Worm (Caenorhabditis elegans) whole organism, late embryonic: ENCODE measurements around the gene srt-69.

Source experiments
- C08G9.2 ChIP-seq: sonication (generic microtip); optimal IDR thresholded peaks from 2 replicates; lab custom pipeline; 2016; ENCODE audit warnings: mild to moderate bottlenecking, missing genetic modification characterization, moderate library complexity, missing compliant biosample characterization
- C38D4.7 ChIP-seq: fragments of 200-800 bp; sonication (Bioruptor generic); optimal IDR thresholded peaks from 2 replicates; lab custom pipeline; 2018; ENCODE audit warnings: mild to moderate bottlenecking, missing genetic modification characterization, moderate library complexity, missing compliant biosample characterization
- F13H6.1 ChIP-seq: sonication (generic microtip); optimal IDR thresholded peaks from 2 replicates; lab custom pipeline; 2016; ENCODE audit warnings: missing genetic modification characterization, missing compliant biosample characterization
- Y22D7AL.16 ChIP-seq: sonication (generic microtip); optimal IDR thresholded peaks from 2 replicates; lab custom pipeline; 2016; ENCODE audit warnings: missing genetic modification characterization, missing compliant biosample characterization
- ceh-18 ChIP-seq: sonication (generic microtip); optimal IDR thresholded peaks from 2 replicates; lab custom pipeline; 2016; ENCODE audit warnings: missing genetic modification characterization, missing compliant biosample characterization
- ceh-19 ChIP-seq: fragments of 200-800 bp; sonication (Bioruptor generic); optimal IDR thresholded peaks from 2 replicates; lab custom pipeline; 2018; ENCODE audit warnings: mild to moderate bottlenecking, missing genetic modification characterization, missing compliant biosample characterization
- ceh-48 ChIP-seq: sonication (generic microtip); optimal IDR thresholded peaks from 2 replicates; lab custom pipeline; 2016; ENCODE audit warnings: missing genetic modification characterization, inconsistent platforms, missing compliant biosample characterization
- ceh-6 ChIP-seq: fragments of 200-800 bp; sonication (Bioruptor generic); optimal IDR thresholded peaks from 2 replicates; lab custom pipeline; 2018; ENCODE audit warnings: mild to moderate bottlenecking, missing genetic modification characterization, missing compliant biosample characterization
- ceh-9 ChIP-seq: sonication (generic microtip); optimal IDR thresholded peaks from 2 replicates; lab custom pipeline; 2016; ENCODE audit warnings: mild to moderate bottlenecking, missing genetic modification characterization, inconsistent platforms, missing compliant biosample characterization
- dmd-4 ChIP-seq: sonication (generic microtip); optimal IDR thresholded peaks from 2 replicates; lab custom pipeline; 2016; ENCODE audit warnings: borderline replicate concordance, missing genetic modification characterization, missing compliant biosample characterization
- elt-4 ChIP-seq: sonication (generic microtip); optimal IDR thresholded peaks from 2 replicates; lab custom pipeline; 2016; ENCODE audit warnings: missing genetic modification characterization, missing compliant biosample characterization
- ets-4 ChIP-seq: sonication (generic microtip); optimal IDR thresholded peaks from 2 replicates; lab custom pipeline; 2016; ENCODE audit warnings: missing genetic modification characterization, missing compliant biosample characterization
- eyg-1 ChIP-seq: sonication (generic microtip); optimal IDR thresholded peaks from 2 replicates; lab custom pipeline; 2016; ENCODE audit warnings: missing genotype, missing genetic modification characterization, missing compliant biosample characterization
- fkh-6 ChIP-seq: sonication (generic microtip); optimal IDR thresholded peaks from 2 replicates; lab custom pipeline; 2016; ENCODE audit warnings: missing genetic modification characterization, missing compliant biosample characterization
- gmeb-2 ChIP-seq: sonication (generic microtip); optimal IDR thresholded peaks from 2 replicates; lab custom pipeline; 2016; ENCODE audit warnings: missing genetic modification characterization, inconsistent platforms, missing compliant biosample characterization
- hlh-13 ChIP-seq: fragments of 200-800 bp; sonication (Bioruptor generic); optimal IDR thresholded peaks from 2 replicates; lab custom pipeline; 2018; ENCODE audit warnings: mild to moderate bottlenecking, missing genetic modification characterization, missing compliant biosample characterization
- hlh-6 ChIP-seq: sonication (generic microtip); optimal IDR thresholded peaks from 2 replicates; lab custom pipeline; 2016; ENCODE audit warnings: missing genotype, missing genetic modification characterization, missing compliant biosample characterization
- lim-6 ChIP-seq: sonication (generic microtip); optimal IDR thresholded peaks from 2 replicates; lab custom pipeline; 2016; ENCODE audit warnings: missing genetic modification characterization, missing compliant biosample characterization
- lin-11 ChIP-seq: fragments of 200-800 bp; sonication (Bioruptor generic); optimal IDR thresholded peaks from 2 replicates; lab custom pipeline; 2018; ENCODE audit warnings: mild to moderate bottlenecking, missing genetic modification characterization, missing compliant biosample characterization
- madf-2 ChIP-seq: sonication (generic microtip); optimal IDR thresholded peaks from 2 replicates; lab custom pipeline; 2017; ENCODE audit warnings: missing genetic modification characterization, missing compliant biosample characterization
- mec-3 ChIP-seq: sonication (generic microtip); optimal IDR thresholded peaks from 2 replicates; lab custom pipeline; 2016; ENCODE audit warnings: borderline replicate concordance, missing genetic modification characterization, missing compliant biosample characterization
- nhr-232 ChIP-seq: sonication (generic microtip); optimal IDR thresholded peaks from 2 replicates; lab custom pipeline; 2016; ENCODE audit warnings: missing genetic modification characterization, missing compliant biosample characterization
- npax-4 ChIP-seq: sonication (generic microtip); optimal IDR thresholded peaks from 2 replicates; lab custom pipeline; 2016; ENCODE audit warnings: missing genetic modification characterization, missing compliant biosample characterization
- pag-3 ChIP-seq: sonication (generic microtip); optimal IDR thresholded peaks from 2 replicates; lab custom pipeline; 2016; ENCODE audit warnings: missing compliant biosample characterization, missing genetic modification characterization, borderline replicate concordance
- pat-9 ChIP-seq: fragments of 200-800 bp; sonication (Bioruptor generic); optimal IDR thresholded peaks from 2 replicates; lab custom pipeline; 2018; ENCODE audit warnings: mild to moderate bottlenecking, missing genetic modification characterization, moderate library complexity, missing compliant biosample characterization
- pha-2 ChIP-seq: sonication (generic microtip); optimal IDR thresholded peaks from 2 replicates; lab custom pipeline; 2017; ENCODE audit warnings: mild to moderate bottlenecking, missing genetic modification characterization, missing compliant biosample characterization
- pqm-1 ChIP-seq: sonication (generic microtip); optimal IDR thresholded peaks from 2 replicates; lab custom pipeline; 2016; ENCODE audit warnings: missing genetic modification characterization, missing compliant biosample characterization
- pros-1 ChIP-seq: fragments of 150-350 bp; optimal IDR thresholded peaks from 2 replicates; lab custom pipeline; 2014; ENCODE audit warnings: missing biosample characterization, missing genetic modification reagents, missing genetic modification characterization
- rnt-1 ChIP-seq: sonication (generic microtip); optimal IDR thresholded peaks from 2 replicates; lab custom pipeline; 2016; ENCODE audit warnings: missing genetic modification characterization, missing compliant biosample characterization
- sdc-2 ChIP-seq: sonication (generic microtip); optimal IDR thresholded peaks from 2 replicates; lab custom pipeline; 2016; ENCODE audit warnings: missing genotype, missing genetic modification characterization, missing compliant biosample characterization
- sox-4 ChIP-seq: sonication (generic microtip); optimal IDR thresholded peaks from 2 replicates; lab custom pipeline; 2017; ENCODE audit warnings: mild to moderate bottlenecking, missing genetic modification characterization, inconsistent platforms, missing compliant biosample characterization
- syd-9 ChIP-seq: sonication (generic microtip); optimal IDR thresholded peaks from 2 replicates; lab custom pipeline; 2016; ENCODE audit warnings: mild to moderate bottlenecking, missing genetic modification characterization, moderate library complexity, missing compliant biosample characterization
- tbx-2 ChIP-seq: sonication (generic microtip); optimal IDR thresholded peaks from 2 replicates; lab custom pipeline; 2016; ENCODE audit warnings: missing genetic modification characterization, missing compliant biosample characterization
- unc-42 ChIP-seq: sonication (generic microtip); optimal IDR thresholded peaks from 2 replicates; lab custom pipeline; 2016; ENCODE audit warnings: missing genotype, missing genetic modification characterization, missing compliant biosample characterization
- unc-55 ChIP-seq: sonication (generic microtip); optimal IDR thresholded peaks from 2 replicates; lab custom pipeline; 2017; ENCODE audit warnings: missing biosample characterization, missing genetic modification reagents, missing genetic modification characterization
- zip-5 ChIP-seq: sonication (generic microtip); optimal IDR thresholded peaks from 2 replicates; lab custom pipeline; 2016; ENCODE audit warnings: missing genetic modification characterization, missing compliant biosample characterization
- ztf-16 ChIP-seq: sonication (generic microtip); optimal IDR thresholded peaks from 2 replicates; lab custom pipeline; 2017; ENCODE audit warnings: missing genetic modification characterization, missing compliant biosample characterization

srt-69 gene

DNA sequence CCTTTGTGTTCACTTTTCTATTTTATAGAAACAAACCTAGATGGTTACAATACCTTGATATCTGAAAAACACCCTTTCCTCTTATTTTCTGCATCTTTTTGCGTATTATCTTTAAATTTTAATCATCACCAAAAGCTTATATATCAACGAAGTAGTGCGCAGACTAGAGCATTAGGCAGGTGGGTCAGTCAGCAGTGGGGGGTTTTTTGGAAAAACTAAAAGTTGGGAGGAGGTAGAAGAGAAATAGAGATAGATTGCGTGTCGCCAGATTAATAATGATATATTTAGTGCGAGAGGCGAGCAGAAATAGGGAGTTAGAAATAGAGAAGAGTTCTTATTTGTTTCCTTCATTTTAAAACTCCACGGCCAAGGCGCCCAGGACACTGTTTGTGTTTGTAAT is 35.7 kb upstream of the srt-69 start:
- TF ChIP-seq unc-55 (GFP tag; lab: Kevin White, UChicago), result no peak
- no peak for TF ChIP-seq dmd-4 (tag; lab: Kevin White, UChicago)
- no peak for TF ChIP-seq pag-3 (tag; lab: Kevin White, UChicago)
- TF ChIP-seq pha-2 (tag; lab: Kevin White, UChicago), result no peak

- TF ChIP-seq C38D4.7 (GFP tag; lab: Kevin White, UChicago) (no peak), dmd-4 (tag; lab: Kevin White, UChicago) (no peak)
These were observed 32.3 kb upstream of the srt-69 start for ce11 chrV:5297740-5298139.

ce11 chrV:5295940-5296339 is 30.5 kb upstream of the srt-69 start:
- TF ChIP-seq lim-6 (tag; lab: Kevin White, UChicago) (no peak), sox-4 (tag; lab: Kevin White, UChicago) (no peak), sdc-2 (tag; lab: Kevin White, UChicago) (no peak), madf-2 (tag; lab: Kevin White, UChicago) (no peak), rnt-1 (peak; percentile 72), ceh-18 (tag; lab: Kevin White, UChicago) (peak; percentile 80), eyg-1 (tag; lab: Kevin White, UChicago) (no peak), tbx-2 (tag; lab: Kevin White, UChicago) (peak; percentile 4), lin-11 (tag; lab: Kevin White, UChicago) (no peak), hlh-13 (GFP tag; lab: Kevin White, UChicago) (no peak), pros-1 (tag; lab: Kevin White, UChicago) (no peak), syd-9 (tag; lab: Kevin White, UChicago) (no peak), unc-55 (GFP tag; lab: Kevin White, UChicago) (peak; percentile 59)

- TF ChIP-seq F13H6.1 (no peak), unc-42 (tag; lab: Kevin White, UChicago) (peak; percentile 66)
- TF ChIP-seq, all 69 proteins: peak for 1
These were observed 23.2 kb upstream of the srt-69 start for ce11 chrV:5288676-5289075.

ce11 chrV:5287273-5287672 is 21.8 kb upstream of the srt-69 start, which contains the start of gene Y49G5A.1:
TSS of gene Y49G5A.1 (minus strand) at chrV:5287373.
- TF ChIP-seq eyg-1 (tag; lab: Kevin White, UChicago) (no peak), hlh-6 (no peak), ceh-9 (no peak), pat-9 (tag; lab: Kevin White, UChicago) (no peak), nhr-232 (tag; lab: Kevin White, UChicago) (no peak), sdc-2 (tag; lab: Kevin White, UChicago) (no peak)

ce11 chrV:5284270-5284980 is 18.9 kb upstream of the srt-69 start:
- TF ChIP-seq elt-4 (tag; lab: Kevin White, UChicago) (peak; percentile 68), ceh-48 (tag; lab: Kevin White, UChicago) (peak; percentile 31), npax-4 (tag; lab: Kevin White, UChicago) (peak; percentile 24), ets-4 (tag; lab: Kevin White, UChicago) (peak; percentile 2), gmeb-2 (tag; lab: Kevin White, UChicago) (peak; percentile 54), dmd-4 (tag; lab: Kevin White, UChicago) (peak; percentile 91), sox-4 (tag; lab: Kevin White, UChicago) (peak; percentile 29), tbx-2 (tag; lab: Kevin White, UChicago) (peak; percentile 49), lim-6 (tag; lab: Kevin White, UChicago) (peak; percentile 47), zip-5 (tag; lab: Kevin White, UChicago) (peak; percentile 7), ztf-16 (tag; lab: Kevin White, UChicago) (peak; percentile 45), madf-2 (tag; lab: Kevin White, UChicago) (peak; percentile 49), Y22D7AL.16 (tag; lab: Kevin White, UChicago) (peak; percentile 1), sdc-2 (tag; lab: Kevin White, UChicago) (peak; percentile 11), ceh-19 (peak; percentile 81), mec-3 (peak; percentile 62), C08G9.2 (tag; lab: Kevin White, UChicago) (peak; percentile 35), pqm-1 (tag; lab: Kevin White, UChicago) (peak; percentile 45), C38D4.7 (GFP tag; lab: Kevin White, UChicago) (peak; percentile 41), pag-3 (tag; lab: Kevin White, UChicago) (peak; percentile 87), ceh-9 (peak; percentile 22), ceh-6 (peak; percentile 18), hlh-6 (peak; percentile 78), hlh-13 (GFP tag; lab: Kevin White, UChicago) (peak; percentile 58), fkh-6 (tag; lab: Kevin White, UChicago) (peak; percentile 71)
